Worm (Caenorhabditis elegans) whole organism, L2 larva: ENCODE data around the gene F15B9.8.

Experiments
- C34F6.9 ChIP-seq: fragments of 150-350 bp; optimal IDR thresholded peaks from 2 replicates; lab custom pipeline; 2014; ENCODE audit warnings: missing biosample characterization, missing genetic modification characterization
- R02D3.7 ChIP-seq: fragments of 150-350 bp; optimal IDR thresholded peaks from 2 replicates; lab custom pipeline; 2014; ENCODE audit warnings: missing biosample characterization, missing genetic modification characterization
- Y55F3AM.14 ChIP-seq: fragments of 200-800 bp; sonication (Bioruptor generic); optimal IDR thresholded peaks from 2 replicates; lab custom pipeline; 2018; ENCODE audit warnings: mild to moderate bottlenecking, missing genetic modification characterization, missing compliant biosample characterization
- alr-1 ChIP-seq: fragments of 150-350 bp; optimal IDR thresholded peaks from 2 replicates; lab custom pipeline; 2014; ENCODE audit warnings: missing biosample characterization, missing genetic modification characterization
- blmp-1 ChIP-seq: sonication (generic microtip); optimal IDR thresholded peaks from 2 replicates; lab custom pipeline; 2017; ENCODE audit warnings: missing genetic modification characterization, mild to moderate bottlenecking, missing compliant biosample characterization, antibody characterized with exemption, moderate library complexity; ENCODE audit not compliant: insufficient read depth
- ceh-82 ChIP-seq: fragments of 150-350 bp; optimal IDR thresholded peaks from 2 replicates; lab custom pipeline; 2014; ENCODE audit warnings: missing biosample characterization, missing genetic modification characterization
- crh-2 ChIP-seq: sonication (generic microtip); optimal IDR thresholded peaks from 2 replicates; lab custom pipeline; 2017; ENCODE audit warnings: missing biosample characterization, missing genetic modification characterization
- egl-27 ChIP-seq: sonication (generic microtip); optimal IDR thresholded peaks from 3 replicates; lab custom pipeline; 2017; ENCODE audit warnings: missing biosample characterization, missing genetic modification reagents, missing genetic modification characterization
- fos-1 ChIP-seq: fragments of 150-350 bp; optimal IDR thresholded peaks from 2 replicates; lab custom pipeline; 2014; ENCODE audit warnings: missing biosample characterization, missing genetic modification characterization
- gmeb-1 ChIP-seq: fragments of 150-350 bp; optimal IDR thresholded peaks from 2 replicates; lab custom pipeline; 2014; ENCODE audit warnings: missing biosample characterization, missing genetic modification characterization
- lin-39 ChIP-seq: fragments of 150-350 bp; optimal IDR thresholded peaks from 2 replicates; lab custom pipeline; 2014; ENCODE audit warnings: missing biosample characterization, missing genetic modification reagents, missing genetic modification characterization
- lsy-2 ChIP-seq, 2 experiments: fragments of 150-350 bp in 1 of 2; sonication (generic microtip) in 1 of 2; optimal IDR thresholded peaks; 2 replicates each; lab custom pipeline; 2014 to 2017; ENCODE audit warnings: missing biosample characterization in 2 of 2, missing genetic modification characterization in 2 of 2
- mbf-1 ChIP-seq: sonication (generic microtip); optimal IDR thresholded peaks from 2 replicates; lab custom pipeline; 2017; ENCODE audit warnings: missing biosample characterization, missing genetic modification characterization
- nhr-12 ChIP-seq: fragments of 150-350 bp; optimal IDR thresholded peaks from 2 replicates; lab custom pipeline; 2014; ENCODE audit warnings: missing biosample characterization, missing genetic modification characterization
- nhr-129 ChIP-seq: fragments of 150-350 bp; optimal IDR thresholded peaks from 2 replicates; lab custom pipeline; 2014; ENCODE audit warnings: missing biosample characterization, missing genetic modification characterization
- nhr-23 ChIP-seq: fragments of 150-350 bp; optimal IDR thresholded peaks from 2 replicates; lab custom pipeline; 2014; ENCODE audit warnings: missing biosample characterization, missing genetic modification reagents, missing genetic modification characterization
- nhr-25 ChIP-seq: fragments of 150-350 bp; sonication (generic microtip); optimal IDR thresholded peaks from 3 replicates; lab custom pipeline; 2014; ENCODE audit warnings: missing biosample characterization, missing genetic modification characterization
- nhr-6 ChIP-seq: fragments of 150-350 bp; optimal IDR thresholded peaks from 2 replicates; lab custom pipeline; 2014; ENCODE audit warnings: missing biosample characterization, missing genetic modification characterization
- nhr-77 ChIP-seq: fragments of 150-350 bp; optimal IDR thresholded peaks from 2 replicates; lab custom pipeline; 2014; ENCODE audit warnings: missing biosample characterization, missing genetic modification characterization
- sem-4 ChIP-seq: fragments of 150-350 bp; optimal IDR thresholded peaks from 2 replicates; lab custom pipeline; 2014; ENCODE audit warnings: missing biosample characterization, missing genetic modification reagents, missing genetic modification characterization
- skn-1 ChIP-seq: sonication (generic microtip); optimal IDR thresholded peaks from 2 replicates; lab custom pipeline; 2017; ENCODE audit warnings: missing biosample characterization, missing genetic modification characterization
- sma-3 ChIP-seq: sonication (generic microtip); optimal IDR thresholded peaks from 2 replicates; lab custom pipeline; 2016; ENCODE audit warnings: missing genetic modification reagents, missing genetic modification characterization, missing compliant biosample characterization
- sma-9 ChIP-seq, 2 experiments: fragments of 150-350 bp in 1 of 2; sonication (generic microtip) in 1 of 2; optimal IDR thresholded peaks; 2 replicates each; lab custom pipeline; 2014 to 2016; ENCODE audit warnings: missing genetic modification characterization in 2 of 2, mild to moderate bottlenecking in 1 of 2, missing biosample characterization in 1 of 2, missing compliant biosample characterization in 1 of 2, missing genetic modification reagents in 1 of 2, moderate library complexity in 1 of 2
- unc-39 ChIP-seq: fragments of 150-350 bp; optimal IDR thresholded peaks from 2 replicates; lab custom pipeline; 2014; ENCODE audit warnings: missing biosample characterization, missing genetic modification characterization
- unc-55 ChIP-seq: fragments of 150-350 bp; sonication (generic microtip); optimal IDR thresholded peaks from 3 replicates; lab custom pipeline; 2014; ENCODE audit warnings: missing biosample characterization, missing genetic modification reagents, missing genetic modification characterization
- unc-62 ChIP-seq: fragments of 150-350 bp; optimal IDR thresholded peaks from 2 replicates; lab custom pipeline; 2014; ENCODE audit warnings: missing biosample characterization, missing genetic modification reagents, missing genetic modification characterization
- zag-1 ChIP-seq: fragments of 150-350 bp; optimal IDR thresholded peaks from 2 replicates; lab custom pipeline; 2014; ENCODE audit warnings: missing biosample characterization, missing genetic modification characterization
- ztf-4 ChIP-seq: fragments of 150-350 bp; optimal IDR thresholded peaks from 2 replicates; lab custom pipeline; 2014; ENCODE audit warnings: missing biosample characterization, missing genetic modification characterization

The F15B9.8 gene

ce11 chrV:12952287-12952686, 36.1 kb upstream of the F15B9.8 start, which contains the start of gene pqn-68:
pqn-68 (plus strand) TSS chrV:12952636.
- peak; percentile 40 for TF ChIP-seq nhr-129 (tag; lab: Kevin White, UChicago)
- TF ChIP-seq C34F6.9 (tag; lab: Kevin White, UChicago), result peak; percentile 4
- no peak for TF ChIP-seq Y55F3AM.14 (GFP tag; lab: Kevin White, UChicago)
- TF ChIP-seq sma-9 (GFP tag; optimal IDR thresholded peaks at IDR 0.05; lab: Kevin White, UChicago), result no peak
- no peak for TF ChIP-seq sma-9 (tag; optimal IDR thresholded peaks at IDR 0.05; lab: Kevin White, UChicago)
- TF ChIP-seq fos-1 (tag; lab: Kevin White, UChicago), result no peak
- TF ChIP-seq crh-2 (tag; lab: Kevin White, UChicago), result peak; percentile 71
- peak; percentile 23 for TF ChIP-seq gmeb-1
- no peak for TF ChIP-seq nhr-23 (tag; lab: Kevin White, UChicago)
- TF ChIP-seq alr-1, result no peak
- TF ChIP-seq lsy-2 (tag; optimal IDR thresholded peaks at IDR 0.05; lab: Kevin White, UChicago), result peak in 1 of 2 experiments; percentile 43
- peak; percentile 49 for TF ChIP-seq unc-55 (GFP tag; lab: Kevin White, UChicago)

ce11 chrV:12953702-12954101, 34.7 kb upstream of the F15B9.8 start, which contains the start of gene eif-3.K:
eif-3.K (plus strand) TSS chrV:12954002.
- TF ChIP-seq skn-1 (tag; lab: Kevin White, UChicago) (no peak), crh-2 (tag; lab: Kevin White, UChicago) (no peak), C34F6.9 (tag; lab: Kevin White, UChicago) (no peak), alr-1 (no peak), lin-39 (no peak), nhr-77 (tag; lab: Kevin White, UChicago) (no peak), unc-39 (tag; lab: Kevin White, UChicago) (no peak), zag-1 (tag; lab: Kevin White, UChicago) (no peak), nhr-25 (tag; lab: Kevin White, UChicago) (no peak), gmeb-1 (no peak), sma-9 (GFP tag; optimal IDR thresholded peaks at IDR 0.05; lab: Kevin White, UChicago) (no peak), sma-9 (tag; optimal IDR thresholded peaks at IDR 0.05; lab: Kevin White, UChicago) (no peak), sem-4 (tag; lab: Kevin White, UChicago) (no peak), unc-62 (GFP tag; lab: Kevin White, UChicago) (no peak), nhr-6 (no peak)
- TF ChIP-seq, all 48 proteins: peak for 0

ce11 chrV:12954261-12954660, 34.1 kb upstream of the F15B9.8 start:
- TF ChIP-seq sma-3 (GFP tag; lab: Kevin White, UChicago) (no peak), alr-1 (no peak), egl-27 (tag; lab: Kevin White, UChicago) (no peak), skn-1 (tag; lab: Kevin White, UChicago) (no peak), blmp-1 (tag; lab: Kevin White, UChicago) (no peak), nhr-23 (tag; lab: Kevin White, UChicago) (no peak), Y55F3AM.14 (GFP tag; lab: Kevin White, UChicago) (no peak), nhr-129 (tag; lab: Kevin White, UChicago) (no peak), ztf-4 (tag; lab: Kevin White, UChicago) (no peak), mbf-1 (tag; lab: Kevin White, UChicago) (no peak), nhr-25 (tag; lab: Kevin White, UChicago) (no peak), R02D3.7 (no peak), unc-62 (GFP tag; lab: Kevin White, UChicago) (no peak)

ce11 chrV:12961085-12961560, 27.2 kb upstream of the F15B9.8 start, which contains the start of gene mpst-7:
mpst-7 (minus strand) TSS chrV:12961135.
- TF ChIP-seq nhr-25 (tag; lab: Kevin White, UChicago) (peak; percentile 20), fos-1 (tag; lab: Kevin White, UChicago) (peak; percentile 35), nhr-12 (tag; lab: Kevin White, UChicago) (no peak)

ce11 chrV:12963192-12963591, 25.2 kb upstream of the F15B9.8 start, which contains the start of gene hrg-9:
hrg-9 (minus strand) TSS chrV:12963343.
- TF ChIP-seq fos-1 (tag; lab: Kevin White, UChicago) (peak; percentile 6), ceh-82 (tag; lab: Kevin White, UChicago) (no peak), nhr-6 (no peak), C34F6.9 (tag; lab: Kevin White, UChicago) (no peak), blmp-1 (tag; lab: Kevin White, UChicago) (no peak), crh-2 (tag; lab: Kevin White, UChicago) (peak; percentile 3), nhr-25 (tag; lab: Kevin White, UChicago) (peak; percentile 34), nhr-129 (tag; lab: Kevin White, UChicago) (peak; percentile 96), sma-9 (GFP tag; optimal IDR thresholded peaks at IDR 0.05; lab: Kevin White, UChicago) (no peak), sma-9 (tag; optimal IDR thresholded peaks at IDR 0.05; lab: Kevin White, UChicago) (no peak), lsy-2 (tag; optimal IDR thresholded peaks at IDR 0.05; lab: Kevin White, UChicago) (peak in 1 of 2 experiments; percentile 33), unc-55 (GFP tag; lab: Kevin White, UChicago) (no peak), egl-27 (tag; lab: Kevin White, UChicago) (no peak), ztf-4 (tag; lab: Kevin White, UChicago) (no peak)
